Fruit fly (Drosophila melanogaster) whole organism, pupa: ENCODE measurements around the gene CG1074.

Experiments
- CG10348 ChIP-seq: fragments of 200-800 bp; sonication (Bioruptor generic); IDR thresholded peaks from 2 replicates; pipeline ENCODE4 v1.3.6; 2022; ENCODE audit warnings: missing biosample characterization, missing genetic modification characterization
- CG12605 ChIP-seq: fragments of 200-800 bp; sonication (Bioruptor generic); IDR thresholded peaks from 2 replicates; pipeline ENCODE4 v1.3.6; 2022; ENCODE audit warnings: missing biosample characterization, missing genetic modification characterization
- CG14655 ChIP-seq: fragments of 200-800 bp; sonication (Bioruptor generic); optimal IDR thresholded peaks from 3 replicates; lab custom pipeline; 2017; ENCODE audit warnings: mild to moderate bottlenecking, missing biosample characterization, missing genetic modification reagents, missing genetic modification characterization
- CG15710 ChIP-seq: fragments of 200-800 bp; sonication (Bioruptor generic); optimal IDR thresholded peaks from 2 replicates; lab custom pipeline; 2018; ENCODE audit warnings: missing biosample characterization, mild to moderate bottlenecking, missing genetic modification characterization, moderate library complexity
- CG32121 ChIP-seq: fragments of 200-800 bp; sonication (Bioruptor generic); IDR thresholded peaks from 2 replicates; pipeline ENCODE4 v1.3.6; 2022; ENCODE audit warnings: missing biosample characterization, missing genetic modification characterization
- CG8159 ChIP-seq: fragments of 200-800 bp; sonication (Bioruptor generic); optimal IDR thresholded peaks from 3 replicates; lab custom pipeline; 2018; ENCODE audit warnings: missing biosample characterization, mild to moderate bottlenecking, missing genetic modification characterization, moderate library complexity
- CG8301 ChIP-seq: fragments of 200-800 bp; sonication (Bioruptor generic); optimal IDR thresholded peaks from 2 replicates; lab custom pipeline; 2018; ENCODE audit warnings: missing biosample characterization, mild to moderate bottlenecking, missing genetic modification characterization
- D1 ChIP-seq: fragments of 200-800 bp; sonication (Bioruptor generic); optimal IDR thresholded peaks from 2 replicates; lab custom pipeline; 2018; ENCODE audit warnings: missing biosample characterization, mild to moderate bottlenecking, missing genetic modification characterization, moderate library complexity
- EcR ChIP-seq: fragments of 200-800 bp; sonication (Bioruptor generic); optimal IDR thresholded peaks from 3 replicates; lab custom pipeline; 2019; ENCODE audit warnings: missing biosample characterization, missing genetic modification characterization, mild to moderate bottlenecking, moderate library complexity, missing genetic modification reagents
- Ets98B ChIP-seq: fragments of 200-800 bp; sonication (Bioruptor generic); IDR thresholded peaks from 2 replicates; pipeline ENCODE4 v1.3.6; 2022; ENCODE audit warnings: missing biosample characterization, missing genetic modification characterization
- Pif1A ChIP-seq: fragments of 200-800 bp; sonication (Bioruptor generic); optimal IDR thresholded peaks from 3 replicates; lab custom pipeline; 2016; ENCODE audit warnings: missing biosample characterization, missing genetic modification characterization
- Snoo ChIP-seq: fragments of 200-800 bp; sonication (Bioruptor generic); optimal IDR thresholded peaks from 3 replicates; lab custom pipeline; 2017; ENCODE audit warnings: missing biosample characterization, mild to moderate bottlenecking, missing genetic modification characterization, inconsistent platforms
- gl ChIP-seq: fragments of 200-800 bp; sonication (Bioruptor generic); optimal IDR thresholded peaks from 2 replicates; lab custom pipeline; 2018; ENCODE audit warnings: missing biosample characterization, mild to moderate bottlenecking, missing genetic modification characterization
- rn ChIP-seq: fragments of 200-800 bp; sonication (Bioruptor generic); IDR thresholded peaks from 2 replicates; pipeline ENCODE4 v1.3.6; 2022; ENCODE audit warnings: missing biosample characterization, missing genetic modification characterization

dm6 chr3R:4400497-4400833 lies 33.3 kb upstream of the CG1074 start, which contains the start of gene CG14647:
- no peak for TF ChIP-seq EcR
- no peak for TF ChIP-seq gl
- no peak for TF ChIP-seq CG8301 (tag; lab: Kevin White, UChicago)
- TF ChIP-seq Pif1A = no peak
- TF ChIP-seq CG12605 (GFP tag; lab: Robert Waterston, UW) = no peak
- TF ChIP-seq CG10348 = no peak
- no peak for TF ChIP-seq D1
- TF ChIP-seq Ets98B (GFP tag; lab: Robert Waterston, UW) = no peak
- no peak for TF ChIP-seq CG8159 (tag; lab: Kevin White, UChicago)
- no peak for TF ChIP-seq CG32121 (GFP tag; lab: Robert Waterston, UW)
- TF ChIP-seq CG15710 (tag; lab: Kevin White, UChicago) = no peak
- no peak for TF ChIP-seq rn
- TF ChIP-seq Snoo (tag; lab: Kevin White, UChicago) = no peak
- no peak for TF ChIP-seq CG14655 (GFP tag; lab: Kevin White, UChicago)
